Worm (Caenorhabditis elegans): Measurements from ENCODE around the gene srr-10.

Gene srr-10

ce11 chrV:7733240-7733765 lies 2.1 kb upstream of the srr-10 start:
- TF ChIP-seq blmp-1 (tag; optimal IDR thresholded peaks at IDR 0.05; ENCODE audit: insufficient read depth), result no peak
- peak; percentile 20 for TF ChIP-seq lin-13 (GFP tag; optimal IDR thresholded peaks at IDR 0.05)
- peak; percentile 4 for TF ChIP-seq ceh-16 (tag; optimal IDR thresholded peaks at IDR 0.05)

ce11 chrV:7734909-7735308 lies 510 bp upstream of the srr-10 start, which contains the start of gene clic-1:
Gene clic-1, minus strand, starts transcription at chrV:7734911.
- TF ChIP-seq nhr-10 (tag; optimal IDR thresholded peaks at IDR 0.05) (no peak), unc-55 (GFP tag; optimal IDR thresholded peaks at IDR 0.05) (peak; percentile 80), mab-5 (tag; optimal IDR thresholded peaks at IDR 0.05) (no peak), snpc-4 (tag; optimal IDR thresholded peaks at IDR 0.05) (peak; percentile 53), ama-1 (optimal IDR thresholded peaks at IDR 0.05) (peak; percentile 42), nhr-129 (tag; optimal IDR thresholded peaks at IDR 0.05) (peak; percentile 40), ceh-82 (tag; optimal IDR thresholded peaks at IDR 0.05) (no peak), F13H6.1 (tag; optimal IDR thresholded peaks at IDR 0.05) (peak; percentile 53), R02D3.7 (tag; optimal IDR thresholded peaks at IDR 0.05) (no peak), elt-3 (tag; optimal IDR thresholded peaks at IDR 0.05) (no peak), unc-62 (GFP tag; optimal IDR thresholded peaks at IDR 0.05) (no peak), lin-39 (tag; optimal IDR thresholded peaks at IDR 0.05) (no peak), aly-2 (tag; optimal IDR thresholded peaks at IDR 0.05) (no peak), lin-11 (tag; optimal IDR thresholded peaks at IDR 0.05) (peak; percentile 48), nhr-77 (tag; optimal IDR thresholded peaks at IDR 0.05) (no peak), zag-1 (tag; optimal IDR thresholded peaks at IDR 0.05) (peak; percentile 4), peb-1 (tag; optimal IDR thresholded peaks at IDR 0.05) (no peak), alr-1 (tag; optimal IDR thresholded peaks at IDR 0.05) (no peak), nhr-237 (tag; optimal IDR thresholded peaks at IDR 0.05) (no peak), sma-9 (GFP tag; optimal IDR thresholded peaks at IDR 0.05) (peak; percentile 41), sma-9 (tag; optimal IDR thresholded peaks at IDR 0.05) (no peak), blmp-1 (tag; optimal IDR thresholded peaks at IDR 0.05; ENCODE audit: insufficient read depth) (no peak), ztf-11 (tag; optimal IDR thresholded peaks at IDR 0.05) (no peak), dmd-4 (tag; optimal IDR thresholded peaks at IDR 0.05) (no peak), nhr-11 (tag; optimal IDR thresholded peaks at IDR 0.05) (no peak), egl-27 (tag; optimal IDR thresholded peaks at IDR 0.05) (peak; percentile 7), elt-1 (tag; optimal IDR thresholded peaks at IDR 0.05) (no peak), fos-1 (tag; optimal IDR thresholded peaks at IDR 0.05) (peak; percentile 42), skn-1 (tag; optimal IDR thresholded peaks at IDR 0.05) (no peak), ceh-16 (tag; optimal IDR thresholded peaks at IDR 0.05) (no peak), nhr-21 (tag; optimal IDR thresholded peaks at IDR 0.05) (peak; percentile 46), sem-4 (tag; optimal IDR thresholded peaks at IDR 0.05) (no peak), C34F6.9 (tag; optimal IDR thresholded peaks at IDR 0.05) (peak; percentile 78), mdl-1 (tag; optimal IDR thresholded peaks at IDR 0.05) (peak in 1 of 2 experiments; percentile 51), mbf-1 (tag; optimal IDR thresholded peaks at IDR 0.05) (no peak), nhr-25 (tag; optimal IDR thresholded peaks at IDR 0.05) (no peak), Y55F3AM.14 (GFP tag; optimal IDR thresholded peaks at IDR 0.05) (no peak), lin-13 (GFP tag; optimal IDR thresholded peaks at IDR 0.05) (peak; percentile 58), gmeb-1 (tag; optimal IDR thresholded peaks at IDR 0.05) (peak; percentile 92), lsy-2 (tag; optimal IDR thresholded peaks at IDR 0.05) (peak; percentile 51 to 72), ztf-4 (tag; optimal IDR thresholded peaks at IDR 0.05) (no peak), nhr-12 (tag; optimal IDR thresholded peaks at IDR 0.05) (no peak), nhr-6 (tag; optimal IDR thresholded peaks at IDR 0.05) (no peak), crh-2 (tag; optimal IDR thresholded peaks at IDR 0.05) (peak; percentile 39), ZK546.5 (tag; optimal IDR thresholded peaks at IDR 0.05) (no peak), ztf-1 (GFP tag; conservative IDR thresholded peaks at IDR 0.05) (no peak), sma-3 (GFP tag; optimal IDR thresholded peaks at IDR 0.05) (peak; percentile 21), unc-39 (tag; optimal IDR thresholded peaks at IDR 0.05) (no peak), nhr-23 (tag; optimal IDR thresholded peaks at IDR 0.05) (no peak)

All from whole organism, L2 larva.